Worm (Caenorhabditis elegans): ENCODE results near the gene fbxa-67.

Gene fbxa-67

DNA sequence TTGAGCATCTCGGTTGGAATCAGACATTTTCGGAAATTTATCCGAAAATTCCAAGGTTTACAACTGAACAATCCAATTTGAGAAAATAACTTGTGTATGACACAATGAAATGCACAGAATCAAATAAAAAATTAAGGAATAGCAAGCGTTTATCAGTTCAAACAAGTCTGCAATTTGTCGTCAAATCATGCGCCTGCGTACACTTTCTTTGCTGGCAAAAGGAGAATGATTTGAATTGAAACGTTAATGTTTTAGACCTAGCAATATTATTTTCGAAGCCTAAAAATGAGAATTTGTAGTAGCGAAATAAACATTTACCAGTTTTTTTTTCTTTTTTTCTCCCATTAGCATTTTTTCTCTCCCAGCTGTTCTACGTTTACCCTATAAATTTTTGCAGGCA lies at the start of gene fbxa-67, which contains the start of gene fbxa-11:
fbxa-67 (minus strand) TSS at position 199 of the 400 bp plus-strand sequence.
fbxa-11 (plus strand) TSS at position 398 of the 400 bp plus-strand sequence.
- TF ChIP-seq F13C5.2 (tag; optimal IDR thresholded peaks at IDR 0.05), result no peak

DNA sequence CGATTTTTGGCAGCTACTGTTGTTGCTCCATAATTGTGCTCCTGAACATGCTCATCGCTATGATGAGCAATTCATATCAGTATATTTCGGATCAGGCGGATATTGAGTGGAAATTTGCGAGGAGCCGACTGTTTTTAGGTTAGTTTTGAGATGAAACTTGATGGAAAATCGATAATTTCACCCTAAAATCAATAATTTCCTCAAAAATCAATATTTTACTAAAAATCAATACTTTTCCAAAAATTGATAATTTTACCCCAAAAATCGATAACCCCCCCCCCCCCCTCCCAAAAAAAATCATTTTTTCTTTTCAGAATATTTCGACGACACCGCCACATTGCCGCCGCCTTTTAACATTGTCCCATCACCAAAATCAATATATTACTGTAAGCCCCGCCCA lies 48.4 kb upstream of the fbxa-67 start:
- TF ChIP-seq B0310.2 (tag; optimal IDR thresholded peaks at IDR 0.05) (no peak), hnd-1 (tag; optimal IDR thresholded peaks at IDR 0.05) (no peak), sea-1 (GFP tag; conservative IDR thresholded peaks at IDR 0.05) (no peak), F13C5.2 (tag; optimal IDR thresholded peaks at IDR 0.05) (no peak), ama-1 (optimal IDR thresholded peaks at IDR 0.05) (no peak), hmg-4 (GFP tag; optimal IDR thresholded peaks at IDR 0.05) (no peak), pes-1 (GFP tag; IDR thresholded peaks at IDR 0.05) (no peak), ceh-36 (tag; optimal IDR thresholded peaks at IDR 0.05) (no peak), hmbx-1 (tag; optimal IDR thresholded peaks at IDR 0.05) (no peak), ceh-13 (GFP tag; optimal IDR thresholded peaks at IDR 0.05) (no peak), aly-1 (tag; optimal IDR thresholded peaks at IDR 0.05) (no peak), tra-4 (tag; optimal IDR thresholded peaks at IDR 0.05) (no peak), scrt-1 (GFP tag; IDR thresholded peaks at IDR 0.05) (no peak), ets-7 (tag; optimal IDR thresholded peaks at IDR 0.05) (no peak), tbx-11 (GFP tag; IDR thresholded peaks at IDR 0.05) (no peak)

DNA sequence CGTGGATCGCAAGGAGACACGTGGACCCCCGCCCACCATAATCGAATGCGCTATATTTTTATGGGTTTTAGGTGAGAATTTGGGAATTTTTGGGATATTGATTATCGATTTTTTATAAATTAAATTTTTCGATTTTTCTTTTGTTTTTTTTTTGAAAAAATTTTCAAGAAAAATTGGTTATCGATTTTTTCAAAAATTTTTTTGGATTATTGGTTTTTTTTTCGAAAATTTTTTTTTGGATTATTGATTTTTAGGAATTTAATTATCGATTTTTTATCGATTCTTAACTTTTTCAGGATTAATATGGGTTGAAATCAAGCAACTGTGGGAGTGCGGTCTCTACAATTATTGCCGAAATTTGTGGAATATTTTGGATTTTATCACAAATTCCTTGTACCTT lies 46.1 kb upstream of the fbxa-67 start:
- TF ChIP-seq F13C5.2 (tag; optimal IDR thresholded peaks at IDR 0.05), result no peak
- no peak for TF ChIP-seq tbx-11 (GFP tag; IDR thresholded peaks at IDR 0.05)
- no peak for TF ChIP-seq sea-1 (GFP tag; conservative IDR thresholded peaks at IDR 0.05)
- TF ChIP-seq aly-1 (tag; optimal IDR thresholded peaks at IDR 0.05), result no peak
- TF ChIP-seq flt-1 (GFP tag; IDR thresholded peaks at IDR 0.05), result no peak
- no peak for TF ChIP-seq ama-1 (optimal IDR thresholded peaks at IDR 0.05)
- TF ChIP-seq hnd-1 (tag; optimal IDR thresholded peaks at IDR 0.05), result no peak
- TF ChIP-seq ceh-13 (GFP tag; optimal IDR thresholded peaks at IDR 0.05), result no peak
- no peak for TF ChIP-seq B0310.2 (tag; optimal IDR thresholded peaks at IDR 0.05)
- TF ChIP-seq scrt-1 (GFP tag; IDR thresholded peaks at IDR 0.05), result no peak
- no peak for TF ChIP-seq tra-4 (tag; optimal IDR thresholded peaks at IDR 0.05)
- TF ChIP-seq pes-1 (GFP tag; IDR thresholded peaks at IDR 0.05), result no peak
- TF ChIP-seq ceh-36 (tag; optimal IDR thresholded peaks at IDR 0.05), result no peak
- TF ChIP-seq hmbx-1 (tag; optimal IDR thresholded peaks at IDR 0.05), result no peak
- no peak for TF ChIP-seq tbx-37 (GFP tag; conservative IDR thresholded peaks at IDR 0.05)

DNA sequence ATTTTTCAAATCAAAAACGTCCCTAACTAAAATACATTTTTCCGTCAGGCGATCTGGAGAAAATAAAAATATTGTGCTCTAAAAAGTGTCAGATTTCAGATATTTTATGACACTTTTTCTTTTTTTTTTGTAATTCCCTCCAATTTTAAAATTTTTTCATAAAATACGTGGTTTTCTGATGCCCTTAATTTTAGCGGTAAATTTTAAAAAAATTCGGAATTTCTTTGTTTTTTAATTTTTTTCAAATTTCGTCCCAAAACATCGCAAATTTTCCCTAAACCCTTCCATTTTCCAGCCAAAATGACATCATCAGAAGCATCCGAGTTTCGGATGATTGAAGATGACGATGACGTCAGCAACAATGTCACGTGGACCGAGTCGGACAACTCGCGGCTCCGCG lies 41.1 kb upstream of the fbxa-67 start, which contains the start of gene trp-2:
trp-2 (plus strand) TSS at position 301 of the 400 bp plus-strand sequence.
- TF ChIP-seq B0310.2 (tag; optimal IDR thresholded peaks at IDR 0.05) (no peak), flt-1 (GFP tag; IDR thresholded peaks at IDR 0.05) (no peak), pes-1 (GFP tag; IDR thresholded peaks at IDR 0.05) (no peak), hmbx-1 (tag; optimal IDR thresholded peaks at IDR 0.05) (no peak), tra-4 (tag; optimal IDR thresholded peaks at IDR 0.05) (no peak), hnd-1 (tag; optimal IDR thresholded peaks at IDR 0.05) (no peak), ets-7 (tag; optimal IDR thresholded peaks at IDR 0.05) (no peak), tbx-11 (GFP tag; IDR thresholded peaks at IDR 0.05) (no peak), ama-1 (optimal IDR thresholded peaks at IDR 0.05) (no peak), scrt-1 (GFP tag; IDR thresholded peaks at IDR 0.05) (no peak)

DNA sequence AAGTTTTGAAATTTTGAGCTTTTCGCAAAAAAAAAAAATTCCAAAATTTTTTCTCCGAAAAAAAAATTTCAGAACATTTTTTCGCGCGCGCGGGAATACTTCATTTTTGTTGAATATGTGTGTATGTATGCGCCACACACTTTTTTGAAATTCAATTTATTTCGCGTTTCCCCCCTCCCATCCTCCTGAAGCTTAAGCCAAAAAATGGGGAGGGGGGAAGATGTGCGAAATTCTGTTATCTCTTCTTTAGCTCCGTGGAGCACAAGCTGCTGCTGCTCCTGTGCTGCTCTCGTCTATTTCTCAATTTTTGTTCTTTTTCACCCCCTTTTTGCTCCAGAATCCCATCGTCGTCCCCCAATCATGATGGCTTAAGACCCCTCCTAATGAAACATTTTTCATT lies 39.1 kb upstream of the fbxa-67 start:
- no peak for TF ChIP-seq ceh-36 (tag; optimal IDR thresholded peaks at IDR 0.05)
- no peak for TF ChIP-seq flt-1 (GFP tag; IDR thresholded peaks at IDR 0.05)
- no peak for TF ChIP-seq ets-7 (tag; optimal IDR thresholded peaks at IDR 0.05)
- no peak for TF ChIP-seq ceh-13 (GFP tag; optimal IDR thresholded peaks at IDR 0.05)
- TF ChIP-seq B0310.2 (tag; optimal IDR thresholded peaks at IDR 0.05), result no peak
- no peak for TF ChIP-seq aly-1 (tag; optimal IDR thresholded peaks at IDR 0.05)
- no peak for TF ChIP-seq tra-4 (tag; optimal IDR thresholded peaks at IDR 0.05)
- no peak for TF ChIP-seq tbx-37 (GFP tag; conservative IDR thresholded peaks at IDR 0.05)
- no peak for TF ChIP-seq ama-1 (optimal IDR thresholded peaks at IDR 0.05)
- TF ChIP-seq hmg-4 (GFP tag; optimal IDR thresholded peaks at IDR 0.05), result no peak
- no peak for TF ChIP-seq F13C5.2 (tag; optimal IDR thresholded peaks at IDR 0.05)
- TF ChIP-seq hmbx-1 (tag; optimal IDR thresholded peaks at IDR 0.05), result no peak
- no peak for TF ChIP-seq sea-1 (GFP tag; conservative IDR thresholded peaks at IDR 0.05)
- TF ChIP-seq scrt-1 (GFP tag; IDR thresholded peaks at IDR 0.05), result no peak
- TF ChIP-seq tbx-11 (GFP tag; IDR thresholded peaks at IDR 0.05), result no peak
- no peak for TF ChIP-seq pes-1 (GFP tag; IDR thresholded peaks at IDR 0.05)

DNA sequence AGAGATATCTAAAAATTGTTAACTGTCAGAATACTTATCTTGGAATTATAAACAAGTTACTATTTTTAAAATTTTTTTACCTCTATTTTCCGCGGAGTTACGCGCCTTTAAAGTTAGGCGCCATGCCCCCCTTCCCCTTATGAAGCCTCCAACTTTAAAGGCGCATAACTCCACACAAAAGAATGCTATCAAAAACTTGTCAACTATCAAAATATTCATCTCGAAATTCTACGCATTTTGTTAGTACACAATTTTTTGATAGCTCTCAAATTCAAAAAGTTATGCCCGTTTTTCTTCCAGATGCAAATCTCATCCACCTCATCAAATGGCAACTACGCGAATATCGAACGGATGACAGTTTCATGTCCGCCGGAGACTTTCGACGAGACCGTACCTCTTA lies 32.5 kb upstream of the fbxa-67 start, which contains the start of gene tbc-10:
tbc-10 (plus strand) TSS at position 301 of the 400 bp plus-strand sequence.
- TF ChIP-seq tbx-37 (GFP tag; conservative IDR thresholded peaks at IDR 0.05) (no peak), ceh-36 (tag; optimal IDR thresholded peaks at IDR 0.05) (no peak), ets-7 (tag; optimal IDR thresholded peaks at IDR 0.05) (no peak), tbx-11 (GFP tag; IDR thresholded peaks at IDR 0.05) (no peak), sea-1 (GFP tag; conservative IDR thresholded peaks at IDR 0.05) (no peak), hmg-4 (GFP tag; optimal IDR thresholded peaks at IDR 0.05) (no peak), aly-1 (tag; optimal IDR thresholded peaks at IDR 0.05) (no peak), hnd-1 (tag; optimal IDR thresholded peaks at IDR 0.05) (no peak), ama-1 (optimal IDR thresholded peaks at IDR 0.05) (no peak), hmbx-1 (tag; optimal IDR thresholded peaks at IDR 0.05) (no peak), tra-4 (tag; optimal IDR thresholded peaks at IDR 0.05) (no peak), ceh-13 (GFP tag; optimal IDR thresholded peaks at IDR 0.05) (no peak), scrt-1 (GFP tag; IDR thresholded peaks at IDR 0.05) (no peak), B0310.2 (tag; optimal IDR thresholded peaks at IDR 0.05) (no peak), flt-1 (GFP tag; IDR thresholded peaks at IDR 0.05) (no peak), pes-1 (GFP tag; IDR thresholded peaks at IDR 0.05) (no peak), F13C5.2 (tag; optimal IDR thresholded peaks at IDR 0.05) (no peak)

DNA sequence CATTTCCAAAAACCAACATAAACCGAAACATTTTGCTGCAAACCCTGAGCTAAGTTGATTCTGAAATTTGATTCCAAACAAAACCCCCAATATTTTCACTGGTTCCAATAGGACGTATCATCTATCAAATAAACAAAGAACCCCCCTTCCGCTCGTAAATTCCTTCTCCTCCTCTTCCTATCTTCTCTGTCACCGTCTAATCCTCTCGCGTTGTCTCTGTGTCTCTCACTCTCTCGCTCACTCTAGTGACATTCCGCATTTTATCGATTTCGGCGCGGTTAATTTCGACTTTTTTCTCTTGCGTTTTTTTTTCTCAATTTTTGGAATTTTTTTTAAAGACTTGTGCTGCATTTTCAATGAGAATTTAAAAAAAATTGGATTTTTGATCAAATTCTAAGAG lies 31.5 kb upstream of the fbxa-67 start:
- no peak for TF ChIP-seq B0310.2 (tag; optimal IDR thresholded peaks at IDR 0.05)
- TF ChIP-seq pes-1 (GFP tag; IDR thresholded peaks at IDR 0.05), result no peak
- TF ChIP-seq F13C5.2 (tag; optimal IDR thresholded peaks at IDR 0.05), result no peak
- TF ChIP-seq hmg-4 (GFP tag; optimal IDR thresholded peaks at IDR 0.05), result no peak
- no peak for TF ChIP-seq aly-1 (tag; optimal IDR thresholded peaks at IDR 0.05)
- TF ChIP-seq ets-7 (tag; optimal IDR thresholded peaks at IDR 0.05), result no peak

DNA sequence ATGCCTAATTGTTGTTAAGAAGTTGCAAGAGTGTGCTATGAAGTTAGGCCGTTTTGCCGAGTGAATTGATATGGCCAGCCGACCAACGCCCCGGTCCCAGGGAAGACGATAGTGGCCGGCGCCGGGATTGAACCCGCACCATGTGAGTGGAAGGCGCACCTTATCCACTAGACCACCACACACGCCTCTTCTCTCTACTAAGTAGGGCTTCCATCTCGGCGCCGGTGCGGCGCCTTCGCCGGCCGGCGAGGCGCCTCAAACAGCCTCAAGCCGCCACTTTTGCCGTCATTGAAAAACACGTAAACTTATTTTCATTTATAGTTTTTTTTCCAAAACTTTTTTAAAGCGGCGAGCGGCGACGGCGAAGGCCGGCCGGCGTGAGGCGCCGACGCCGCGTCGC lies 28.4 kb upstream of the fbxa-67 start:
- no peak for TF ChIP-seq aly-1 (tag; optimal IDR thresholded peaks at IDR 0.05)
- TF ChIP-seq hmbx-1 (tag; optimal IDR thresholded peaks at IDR 0.05), result no peak
- TF ChIP-seq ceh-36 (tag; optimal IDR thresholded peaks at IDR 0.05), result no peak
- TF ChIP-seq ceh-13 (GFP tag; optimal IDR thresholded peaks at IDR 0.05), result no peak
- no peak; the same call in 1 of the 2 replicates for TF ChIP-seq pes-1 (GFP tag; IDR thresholded peaks at IDR 0.05)
- no peak for TF ChIP-seq tbx-37 (GFP tag; conservative IDR thresholded peaks at IDR 0.05)
- TF ChIP-seq B0310.2 (tag; optimal IDR thresholded peaks at IDR 0.05), result no peak
- no peak for TF ChIP-seq hmg-4 (GFP tag; optimal IDR thresholded peaks at IDR 0.05)
- no peak for TF ChIP-seq flt-1 (GFP tag; IDR thresholded peaks at IDR 0.05)
- TF ChIP-seq ama-1 (optimal IDR thresholded peaks at IDR 0.05), result no peak
- TF ChIP-seq scrt-1 (GFP tag; IDR thresholded peaks at IDR 0.05), result no peak
- no peak for TF ChIP-seq ets-7 (tag; optimal IDR thresholded peaks at IDR 0.05)
- TF ChIP-seq tbx-11 (GFP tag; IDR thresholded peaks at IDR 0.05), result no peak

Data from whole organism, early embryonic.